Worm (Caenorhabditis elegans): ENCODE results near the gene syx-3.

The syx-3 gene

ce11 chrX:5354022-5354876 is 5.4 kb downstream of the syx-3 start, which contains the start of gene pfn-2:
Gene pfn-2 (minus strand): TSS chrX:5354072.
- TF ChIP-seq nhr-47 (tag; optimal IDR thresholded peaks at IDR 0.05) (peak; percentile 23), lin-35 (GFP tag; optimal IDR thresholded peaks at IDR 0.05) (peak in 1 of 2 experiments; percentile 4), fkh-4 (tag; optimal IDR thresholded peaks at IDR 0.05; ENCODE audit: borderline replicate concordance) (no peak), pag-3 (tag; optimal IDR thresholded peaks at IDR 0.05; ENCODE audit: borderline replicate concordance, insufficient read depth) (no peak), nhr-71 (tag; optimal IDR thresholded peaks at IDR 0.05) (peak; percentile 17), skn-1 (tag; optimal IDR thresholded peaks at IDR 0.05) (peak; percentile 42), dsc-1 (tag; optimal IDR thresholded peaks at IDR 0.05) (peak; percentile 26), ztf-4 (tag; optimal IDR thresholded peaks at IDR 0.05) (no peak), rnt-1 (tag; optimal IDR thresholded peaks at IDR 0.05) (peak; percentile 50), nhr-90 (tag; optimal IDR thresholded peaks at IDR 0.05; ENCODE audit: poor library complexity) (peak; percentile 15), ces-1 (GFP tag; optimal IDR thresholded peaks at IDR 0.05) (no peak), ceh-82 (tag; optimal IDR thresholded peaks at IDR 0.05) (peak in 1 of 3 experiments; percentile 54), nhr-85 (tag) (peak; percentile 70), lsy-2 (tag; optimal IDR thresholded peaks at IDR 0.05) (no peak), blmp-1 (tag; optimal IDR thresholded peaks at IDR 0.05) (peak; percentile 65), ztf-11 (tag; optimal IDR thresholded peaks at IDR 0.05) (peak in 1 of 2 experiments; percentile 44), egl-13 (tag; optimal IDR thresholded peaks at IDR 0.05) (peak; percentile 15), mdl-1 (tag; optimal IDR thresholded peaks at IDR 0.05) (peak in 1 of 2 experiments; percentile 11), ceh-8 (GFP tag; optimal IDR thresholded peaks at IDR 0.05) (peak; percentile 14), lin-14 (GFP tag; optimal IDR thresholded peaks at IDR 0.05) (peak; percentile 83), snu-23 (GFP tag; optimal IDR thresholded peaks at IDR 0.05) (peak; percentile 14), unc-86 (tag; optimal IDR thresholded peaks at IDR 0.05) (peak; percentile 13), ceh-63 (GFP tag; optimal IDR thresholded peaks at IDR 0.05) (no peak), nhr-19 (GFP tag; conservative IDR thresholded peaks at IDR 0.05) (no peak), swsn-7 (tag; optimal IDR thresholded peaks at IDR 0.05) (peak; percentile 29), nhr-20 (tag; optimal IDR thresholded peaks at IDR 0.05) (peak; percentile 43)

ce11 chrX:5355253-5355652 is 6.4 kb downstream of the syx-3 start:
- peak; percentile 52 for TF ChIP-seq skn-1 (tag; optimal IDR thresholded peaks at IDR 0.05)
- no peak for TF ChIP-seq lsy-2 (tag; optimal IDR thresholded peaks at IDR 0.05)
- no peak for TF ChIP-seq C04F5.9 (tag; optimal IDR thresholded peaks at IDR 0.05)
- no peak for TF ChIP-seq swsn-7 (tag; optimal IDR thresholded peaks at IDR 0.05)
- no peak for TF ChIP-seq blmp-1 (tag; optimal IDR thresholded peaks at IDR 0.05)
- no peak for TF ChIP-seq elt-3 (tag; optimal IDR thresholded peaks at IDR 0.05)
- no peak for TF ChIP-seq fkh-10 (GFP tag; optimal IDR thresholded peaks at IDR 0.05)
- TF ChIP-seq C16A3.4 (tag; optimal IDR thresholded peaks at IDR 0.05): no peak
- no peak for TF ChIP-seq zip-4 (GFP tag; optimal IDR thresholded peaks at IDR 0.05)
- peak; percentile 17 for TF ChIP-seq snu-23 (GFP tag; optimal IDR thresholded peaks at IDR 0.05)
- TF ChIP-seq lin-35 (GFP tag; optimal IDR thresholded peaks at IDR 0.05): peak in 1 of 2 experiments; percentile 5
- no peak for TF ChIP-seq C34B4.2 (tag; optimal IDR thresholded peaks at IDR 0.05)
- no peak for TF ChIP-seq nhr-28 (tag; optimal IDR thresholded peaks at IDR 0.05)
- TF ChIP-seq lin-14 (GFP tag; optimal IDR thresholded peaks at IDR 0.05): peak; percentile 10
- TF ChIP-seq nhr-71 (tag; optimal IDR thresholded peaks at IDR 0.05): peak; percentile 3
- TF ChIP-seq F16B12.6 (tag; optimal IDR thresholded peaks at IDR 0.05): no peak
- no peak for TF ChIP-seq nhr-12 (tag; optimal IDR thresholded peaks at IDR 0.05)

ce11 chrX:5360682-5361081 is 11.8 kb downstream of the syx-3 start:
- TF ChIP-seq nhr-84 (tag; optimal IDR thresholded peaks at IDR 0.05) (no peak), snpc-4 (tag; optimal IDR thresholded peaks at IDR 0.05) (no peak), fkh-8 (tag; optimal IDR thresholded peaks at IDR 0.05) (no peak), nhr-77 (tag; optimal IDR thresholded peaks at IDR 0.05) (no peak), nhr-19 (GFP tag; conservative IDR thresholded peaks at IDR 0.05) (no peak), lin-14 (GFP tag; optimal IDR thresholded peaks at IDR 0.05) (peak; percentile 8), nhr-90 (tag; optimal IDR thresholded peaks at IDR 0.05; ENCODE audit: poor library complexity) (no peak)

All from whole organism, L1 larva.